Worm (Caenorhabditis elegans): Measurements from ENCODE around the gene try-14.
A peak's percentile ranks its signal among the peaks of the same experiment; 100 is the strongest.

Gene try-14

DNA sequence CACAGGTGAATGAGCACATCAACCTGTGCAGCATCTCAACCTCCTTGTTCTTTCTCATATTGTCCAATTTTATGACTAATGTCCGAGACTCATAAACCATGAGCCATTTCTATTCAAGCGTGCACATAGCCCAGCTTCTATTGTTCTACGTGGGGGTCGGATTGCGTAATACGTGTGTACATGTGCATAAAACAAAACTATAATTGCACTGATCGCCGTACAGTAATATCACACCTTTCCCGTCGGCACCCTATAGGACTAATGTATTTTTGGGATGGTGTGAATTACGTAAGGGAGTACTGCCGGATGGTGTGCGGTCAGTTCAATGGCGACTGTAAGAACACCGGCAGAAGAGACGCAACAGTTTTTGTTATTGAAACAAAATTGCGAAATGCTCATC, 25.5 kb downstream of the try-14 start:
- TF ChIP-seq gmeb-1 (tag; optimal IDR thresholded peaks at IDR 0.05): no peak

DNA sequence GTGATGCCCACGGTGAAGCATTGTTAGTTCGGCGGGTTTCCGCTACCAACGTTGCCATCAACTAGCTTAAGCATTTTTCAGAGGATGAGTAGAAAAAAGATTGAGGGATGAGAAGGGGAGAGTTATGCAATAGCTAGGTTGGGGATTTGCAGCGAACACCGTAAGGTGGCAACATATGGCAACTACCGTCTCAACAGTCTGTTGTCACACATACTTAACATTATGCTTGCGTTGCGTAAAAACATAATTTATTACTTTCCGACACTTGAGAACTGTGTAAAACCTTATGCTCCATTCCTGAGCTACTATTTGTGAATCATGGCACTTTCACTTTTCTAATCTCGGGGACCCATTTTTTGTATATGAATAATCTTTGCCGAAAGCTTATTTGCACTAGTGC, 28.7 kb downstream of the try-14 start:
- TF ChIP-seq dmd-4 (tag; optimal IDR thresholded peaks at IDR 0.05): no peak
- no peak for TF ChIP-seq zag-1 (tag; optimal IDR thresholded peaks at IDR 0.05)
- no peak for TF ChIP-seq lsy-2 (tag; optimal IDR thresholded peaks at IDR 0.05)
- no peak for TF ChIP-seq gmeb-1 (tag; optimal IDR thresholded peaks at IDR 0.05)
- TF ChIP-seq egl-27 (tag; optimal IDR thresholded peaks at IDR 0.05): no peak
- TF ChIP-seq ztf-11 (tag; optimal IDR thresholded peaks at IDR 0.05): no peak
- TF ChIP-seq nhr-25 (tag; optimal IDR thresholded peaks at IDR 0.05): no peak
- no peak for TF ChIP-seq nhr-11 (tag; optimal IDR thresholded peaks at IDR 0.05)
- no peak for TF ChIP-seq ceh-16 (tag; optimal IDR thresholded peaks at IDR 0.05)
- TF ChIP-seq R02D3.7 (tag; optimal IDR thresholded peaks at IDR 0.05): no peak
- TF ChIP-seq peb-1 (tag; optimal IDR thresholded peaks at IDR 0.05): no peak
- no peak for TF ChIP-seq C34F6.9 (tag; optimal IDR thresholded peaks at IDR 0.05)
- no peak for TF ChIP-seq unc-62 (GFP tag; optimal IDR thresholded peaks at IDR 0.05)
- no peak for TF ChIP-seq Y55F3AM.14 (GFP tag; optimal IDR thresholded peaks at IDR 0.05)

- TF ChIP-seq F13H6.1 (tag; optimal IDR thresholded peaks at IDR 0.05) (peak; percentile 20), lsy-2 (tag; optimal IDR thresholded peaks at IDR 0.05) (peak in 1 of 2 experiments; percentile 9), mbf-1 (tag; optimal IDR thresholded peaks at IDR 0.05) (no peak), nhr-129 (tag; optimal IDR thresholded peaks at IDR 0.05) (peak; percentile 3)
Measured at ce11 chrX:7464389-7464788, 31.0 kb downstream of the try-14 start.

ce11 chrX:7463637-7464036, 31.8 kb downstream of the try-14 start, which contains the start of gene sox-2:
sox-2 (minus strand) TSS chrX:7463736.
- TF ChIP-seq nhr-21 (tag; optimal IDR thresholded peaks at IDR 0.05): no peak
- TF ChIP-seq sma-3 (GFP tag; optimal IDR thresholded peaks at IDR 0.05): no peak
- TF ChIP-seq nhr-77 (tag; optimal IDR thresholded peaks at IDR 0.05): no peak
- TF ChIP-seq mab-5 (tag; optimal IDR thresholded peaks at IDR 0.05): no peak
- no peak for TF ChIP-seq sma-9 (GFP tag; optimal IDR thresholded peaks at IDR 0.05)
- TF ChIP-seq sma-9 (tag; optimal IDR thresholded peaks at IDR 0.05): no peak
- TF ChIP-seq unc-55 (GFP tag; optimal IDR thresholded peaks at IDR 0.05): no peak
- TF ChIP-seq alr-1 (tag; optimal IDR thresholded peaks at IDR 0.05): no peak
- TF ChIP-seq ZK546.5 (tag; optimal IDR thresholded peaks at IDR 0.05): no peak

DNA sequence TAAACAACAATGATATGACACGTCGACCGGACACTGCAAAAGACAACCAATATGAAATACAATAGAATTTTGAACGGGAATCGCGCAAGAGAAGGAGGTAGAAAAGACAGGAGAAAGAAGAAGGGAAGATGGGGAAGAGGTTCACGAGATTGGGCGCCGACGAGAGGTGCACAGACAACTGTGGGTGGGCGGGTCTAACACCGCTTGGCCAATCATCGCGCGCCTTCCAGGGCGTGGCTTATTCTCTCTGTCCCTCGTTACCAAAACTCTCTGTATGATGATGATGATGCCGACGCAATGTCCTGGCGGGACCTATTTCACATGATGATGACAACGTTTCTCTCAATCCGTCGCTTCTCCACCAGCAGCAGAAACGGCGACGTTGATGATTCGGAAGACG, 34.9 kb downstream of the try-14 start:
- TF ChIP-seq sma-9 (GFP tag; optimal IDR thresholded peaks at IDR 0.05): peak; percentile 3
- TF ChIP-seq sma-9 (tag; optimal IDR thresholded peaks at IDR 0.05): no peak
- TF ChIP-seq lsy-2 (tag; optimal IDR thresholded peaks at IDR 0.05): peak in 1 of 2 experiments; percentile 11
- TF ChIP-seq F13H6.1 (tag; optimal IDR thresholded peaks at IDR 0.05): peak; percentile 0
- no peak for TF ChIP-seq nhr-25 (tag; optimal IDR thresholded peaks at IDR 0.05)
- no peak for TF ChIP-seq snpc-4 (tag; optimal IDR thresholded peaks at IDR 0.05)

ce11 chrX:7457154-7457674, 38.2 kb downstream of the try-14 start:
- TF ChIP-seq dmd-4 (tag; optimal IDR thresholded peaks at IDR 0.05) (no peak), Y55F3AM.14 (GFP tag; optimal IDR thresholded peaks at IDR 0.05) (no peak), ceh-16 (tag; optimal IDR thresholded peaks at IDR 0.05) (no peak), F13H6.1 (tag; optimal IDR thresholded peaks at IDR 0.05) (no peak), nhr-129 (tag; optimal IDR thresholded peaks at IDR 0.05) (no peak), unc-62 (GFP tag; optimal IDR thresholded peaks at IDR 0.05) (no peak), elt-1 (tag; optimal IDR thresholded peaks at IDR 0.05) (no peak), snpc-4 (tag; optimal IDR thresholded peaks at IDR 0.05) (no peak), mab-5 (tag; optimal IDR thresholded peaks at IDR 0.05) (no peak), mbf-1 (tag; optimal IDR thresholded peaks at IDR 0.05) (no peak), nhr-12 (tag; optimal IDR thresholded peaks at IDR 0.05) (no peak), nhr-237 (tag; optimal IDR thresholded peaks at IDR 0.05) (no peak), ztf-4 (tag; optimal IDR thresholded peaks at IDR 0.05) (no peak), lsy-2 (tag; optimal IDR thresholded peaks at IDR 0.05) (peak in 1 of 2 experiments; percentile 34), C34F6.9 (tag; optimal IDR thresholded peaks at IDR 0.05) (peak; percentile 5)

- TF ChIP-seq elt-1 (tag; optimal IDR thresholded peaks at IDR 0.05) (no peak), dmd-4 (tag; optimal IDR thresholded peaks at IDR 0.05) (no peak), ztf-1 (GFP tag; conservative IDR thresholded peaks at IDR 0.05) (no peak), crh-2 (tag; optimal IDR thresholded peaks at IDR 0.05) (no peak), unc-55 (GFP tag; optimal IDR thresholded peaks at IDR 0.05) (no peak), sma-3 (GFP tag; optimal IDR thresholded peaks at IDR 0.05) (no peak), ZK546.5 (tag; optimal IDR thresholded peaks at IDR 0.05) (no peak)
Measured at ce11 chrX:7455960-7456359, 39.4 kb downstream of the try-14 start.

Measured in whole organism, L2 larva.